Fruit fly (Drosophila melanogaster): ENCODE data around the gene p38a.

Gene p38a

dm6 chr3R:24143779-24144178 lies 8.3 kb downstream of the p38a start (continued):
- TF ChIP-seq Blimp-1 (GFP tag; optimal IDR thresholded peaks at IDR 0.05) = no peak
- TF ChIP-seq CG7368 (GFP tag; optimal IDR thresholded peaks at IDR 0.05) = peak; percentile 44
- 0 out of 3 replicates have a peak, but pooled peaks have one; percentile 8 for TF ChIP-seq eg (GFP tag; IDR thresholded peaks at IDR 0.05)
- peak; percentile 64; the same call in 2 of the 3 replicates for TF ChIP-seq CG8119 (GFP tag; IDR thresholded peaks at IDR 0.05)
- TF ChIP-seq lz (GFP tag; optimal IDR thresholded peaks at IDR 0.05) = peak; percentile 51
- TF ChIP-seq acj6 (GFP tag; optimal IDR thresholded peaks at IDR 0.05) = peak; percentile 58
- peak; percentile 29 for TF ChIP-seq CG9139 (GFP tag; optimal IDR thresholded peaks at IDR 0.05)
- peak in 1 of 2 experiments; percentile 75 for TF ChIP-seq salr (GFP tag; optimal IDR thresholded peaks at IDR 0.05)
- peak; percentile 31 for TF ChIP-seq dac (GFP tag; optimal IDR thresholded peaks at IDR 0.05)
- TF ChIP-seq CG11902 (GFP tag; optimal IDR thresholded peaks at IDR 0.05) = no peak
- peak; percentile 23 for TF ChIP-seq net (GFP tag; optimal IDR thresholded peaks at IDR 0.05)
- TF ChIP-seq Sox15 (GFP tag; optimal IDR thresholded peaks at IDR 0.05) = peak; percentile 8
- TF ChIP-seq fkh (GFP tag; optimal IDR thresholded peaks at IDR 0.05) = no peak
- peak; percentile 68 for TF ChIP-seq Sox14 (GFP tag; optimal IDR thresholded peaks at IDR 0.05)

DNA sequence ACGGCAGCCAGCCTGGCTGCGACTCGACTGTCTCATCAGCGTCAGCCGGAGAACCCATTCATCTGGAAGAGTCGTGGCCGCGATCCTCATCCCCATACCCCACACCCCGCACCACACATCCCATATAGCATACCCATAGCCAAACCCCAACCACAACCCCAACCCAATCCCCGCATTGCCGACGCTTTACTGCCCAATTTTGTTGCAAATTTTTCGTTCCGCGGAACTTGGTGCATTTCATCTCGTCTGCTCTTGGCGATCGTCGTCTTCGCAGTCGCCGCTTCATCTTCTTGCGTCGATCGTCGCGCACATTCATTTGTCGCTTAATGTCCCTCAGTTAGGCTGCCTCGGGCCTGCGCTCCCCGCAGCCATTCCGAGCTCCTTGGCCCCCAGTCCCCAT lies 8.7 kb downstream of the p38a start:
- no peak for TF ChIP-seq Smox (GFP tag; optimal IDR thresholded peaks at IDR 0.05)
- TF ChIP-seq Eip75B (GFP tag; optimal IDR thresholded peaks at IDR 0.05) = no peak
- no peak for TF ChIP-seq CG1621 (tag; optimal IDR thresholded peaks at IDR 0.05)
- TF ChIP-seq esn (GFP tag; optimal IDR thresholded peaks at IDR 0.05) = no peak
- no peak; the same call in 1 of the 2 replicates for TF ChIP-seq Gug (GFP tag; IDR thresholded peaks at IDR 0.05)
- no peak for TF ChIP-seq CG6163 (GFP tag; IDR thresholded peaks at IDR 0.05)
- TF ChIP-seq Ets96B (tag; optimal IDR thresholded peaks at IDR 0.05) = no peak
- TF ChIP-seq CG10669 (GFP tag; optimal IDR thresholded peaks at IDR 0.05) = no peak
- no peak for TF ChIP-seq CG8319 (GFP tag; optimal IDR thresholded peaks at IDR 0.05)
- TF ChIP-seq cyc (GFP tag; optimal IDR thresholded peaks at IDR 0.05) = no peak

DNA sequence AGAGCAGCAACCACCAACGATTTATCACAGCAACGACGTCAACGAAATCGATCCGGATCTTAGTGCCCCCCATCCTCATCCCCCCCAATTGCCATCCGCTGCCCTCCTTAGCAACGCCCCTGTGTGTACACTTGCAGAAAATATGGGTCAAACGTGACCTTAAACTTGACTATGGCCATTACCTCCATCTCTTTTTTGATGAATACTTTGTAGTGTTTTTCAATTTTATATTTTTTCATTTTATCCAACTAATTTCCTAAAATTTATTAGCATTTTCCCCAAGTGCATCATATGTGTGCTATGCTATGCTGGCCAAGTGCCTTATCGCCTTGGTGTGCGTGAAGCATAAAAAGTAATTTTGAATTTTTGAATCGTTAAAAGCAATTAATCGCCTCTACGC lies 9.2 kb downstream of the p38a start:
- TF ChIP-seq vri (GFP tag; optimal IDR thresholded peaks at IDR 0.05) (peak; percentile 79), spab (GFP tag; optimal IDR thresholded peaks at IDR 0.05) (peak; percentile 87), CG8319 (GFP tag; optimal IDR thresholded peaks at IDR 0.05) (peak; percentile 82), fd85E (GFP tag; optimal IDR thresholded peaks at IDR 0.05) (peak; percentile 62), CG6163 (GFP tag; IDR thresholded peaks at IDR 0.05) (peak; percentile 94), CG6854 (GFP tag; optimal IDR thresholded peaks at IDR 0.05) (peak; percentile 21), CG16779 (tag; optimal IDR thresholded peaks at IDR 0.05) (peak; percentile 75), CG8119 (GFP tag; IDR thresholded peaks at IDR 0.05) (peak; percentile 79), Eip78C (GFP tag) (peak; percentile 96), CG8632 (GFP tag; optimal IDR thresholded peaks at IDR 0.05) (peak; percentile 79), CG6808 (GFP tag; optimal IDR thresholded peaks at IDR 0.05) (peak; percentile 89), cyc (GFP tag; optimal IDR thresholded peaks at IDR 0.05) (peak; percentile 83), CG3032 (tag; optimal IDR thresholded peaks at IDR 0.05) (peak; percentile 92), CG11902 (GFP tag; optimal IDR thresholded peaks at IDR 0.05) (peak; percentile 84), Gug (GFP tag; IDR thresholded peaks at IDR 0.05) (peak; percentile 61), CG34406 (GFP tag; optimal IDR thresholded peaks at IDR 0.05) (peak; percentile 77), topi (GFP tag; optimal IDR thresholded peaks at IDR 0.05) (peak; percentile 83), CG10669 (GFP tag; optimal IDR thresholded peaks at IDR 0.05) (peak; percentile 87), CG31627 (GFP tag; optimal IDR thresholded peaks at IDR 0.05) (peak; percentile 80), pdm3 (GFP tag; optimal IDR thresholded peaks at IDR 0.05) (peak; percentile 85), CG1621 (tag; optimal IDR thresholded peaks at IDR 0.05) (peak; percentile 84), CG11762 (GFP tag; optimal IDR thresholded peaks at IDR 0.05; ENCODE audit: insufficient read depth) (peak; percentile 80), CG6792 (GFP tag; optimal IDR thresholded peaks at IDR 0.05) (peak; percentile 91), CG3919 (GFP tag; optimal IDR thresholded peaks at IDR 0.05) (peak; percentile 91), Hr4 (GFP tag; optimal IDR thresholded peaks at IDR 0.05) (peak; percentile 79), CG11294 (GFP tag; IDR thresholded peaks at IDR 0.05) (peak; percentile 70), net (GFP tag; optimal IDR thresholded peaks at IDR 0.05) (peak; percentile 77), OdsH (GFP tag; optimal IDR thresholded peaks at IDR 0.05) (peak; percentile 86), dsx (GFP tag; optimal IDR thresholded peaks at IDR 0.05; ENCODE audit: poor library complexity, severe bottlenecking) (peak; percentile 87), CG9139 (GFP tag; optimal IDR thresholded peaks at IDR 0.05) (peak; percentile 82), Hr39 (GFP tag; optimal IDR thresholded peaks at IDR 0.05) (peak; percentile 83), Sox14 (GFP tag; optimal IDR thresholded peaks at IDR 0.05) (peak; percentile 83), fkh (GFP tag; optimal IDR thresholded peaks at IDR 0.05) (no peak), fd59A (GFP tag; optimal IDR thresholded peaks at IDR 0.05) (peak; percentile 86), Eip75B (GFP tag; optimal IDR thresholded peaks at IDR 0.05) (peak; percentile 90)
